Worm (Caenorhabditis elegans) whole organism, late embryonic: ENCODE results near the gene hum-6.

Experiments used
- ceh-18 ChIP-seq: sonication (generic microtip); optimal IDR thresholded peaks from 2 replicates; lab custom pipeline; 2016; ENCODE audit warnings: missing genetic modification characterization, missing compliant biosample characterization
- ceh-24 ChIP-seq: sonication (generic microtip); optimal IDR thresholded peaks from 2 replicates; lab custom pipeline; 2016; ENCODE audit warnings: mild to moderate bottlenecking, missing genetic modification characterization, missing compliant biosample characterization
- ceh-9 ChIP-seq: sonication (generic microtip); optimal IDR thresholded peaks from 2 replicates; lab custom pipeline; 2016; ENCODE audit warnings: mild to moderate bottlenecking, missing genetic modification characterization, inconsistent platforms, missing compliant biosample characterization
- dve-1 ChIP-seq: sonication (generic microtip); optimal IDR thresholded peaks from 2 replicates; lab custom pipeline; 2017; ENCODE audit warnings: antibody characterized with exemption, mild to moderate bottlenecking, missing genetic modification characterization, missing compliant biosample characterization
- hlh-8 ChIP-seq: sonication (generic microtip); optimal IDR thresholded peaks from 2 replicates; lab custom pipeline; 2016; ENCODE audit warnings: missing genotype, missing genetic modification characterization, missing compliant biosample characterization
- lin-11 ChIP-seq: fragments of 200-800 bp; sonication (Bioruptor generic); optimal IDR thresholded peaks from 2 replicates; lab custom pipeline; 2018; ENCODE audit warnings: mild to moderate bottlenecking, missing genetic modification characterization, missing compliant biosample characterization
- nhr-11 ChIP-seq: fragments of 150-350 bp; optimal IDR thresholded peaks from 2 replicates; lab custom pipeline; 2014; ENCODE audit warnings: missing biosample characterization, missing genetic modification characterization
- pha-4 ChIP-seq: fragments of 150-350 bp; optimal IDR thresholded peaks from 2 replicates; lab custom pipeline; 2018; ENCODE audit warnings: missing biosample characterization, missing genetic modification reagents, missing genetic modification characterization
- unc-55 ChIP-seq: sonication (generic microtip); optimal IDR thresholded peaks from 2 replicates; lab custom pipeline; 2017; ENCODE audit warnings: missing biosample characterization, missing genetic modification reagents, missing genetic modification characterization

DNA sequence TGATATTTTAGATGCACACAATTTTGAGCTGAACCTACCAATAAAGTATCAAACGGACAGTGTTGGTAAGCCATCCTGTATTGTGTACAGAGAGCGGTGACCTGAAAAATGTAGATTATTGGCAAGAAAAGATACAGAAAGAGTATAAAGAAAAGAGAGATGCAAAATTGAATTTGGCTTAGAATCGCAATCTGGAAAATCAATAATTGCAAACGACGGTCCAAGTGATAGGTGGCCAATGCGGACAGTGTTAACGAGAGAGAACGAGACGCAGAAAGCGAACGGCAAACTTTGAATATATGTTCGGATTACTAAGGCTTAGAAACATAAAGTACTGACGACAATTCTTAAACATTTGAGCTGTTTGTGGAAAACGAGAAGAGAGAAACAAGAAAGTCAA lies 44.9 kb upstream of the hum-6 start, which contains the start of gene crn-4:
- TF ChIP-seq ceh-9 (tag; lab: Kevin White, UChicago), result no peak
- TF ChIP-seq ceh-24 (tag; lab: Kevin White, UChicago), result no peak
- no peak for TF ChIP-seq nhr-11
- no peak for TF ChIP-seq pha-4 (tag; lab: Kevin White, UChicago)
- no peak for TF ChIP-seq hlh-8 (tag; lab: Kevin White, UChicago)
- TF ChIP-seq unc-55 (GFP tag; lab: Kevin White, UChicago), result no peak
- no peak for TF ChIP-seq ceh-18 (tag; lab: Kevin White, UChicago)
- TF ChIP-seq lin-11 (tag; lab: Kevin White, UChicago), result no peak
- no peak for TF ChIP-seq dve-1 (tag; lab: Kevin White, UChicago)
